Fruit fly (Drosophila melanogaster) whole organism, pupa: Measurements from ENCODE around the gene slou.
A peak's percentile ranks its signal among the peaks of the same experiment; 100 is the strongest.

Experiments
- CG10348 ChIP-seq: fragments of 200-800 bp; sonication (Bioruptor generic); IDR thresholded peaks from 2 replicates; pipeline ENCODE4 v1.3.6; 2022; ENCODE audit warnings: missing biosample characterization, missing genetic modification characterization
- CG12605 ChIP-seq: fragments of 200-800 bp; sonication (Bioruptor generic); IDR thresholded peaks from 2 replicates; pipeline ENCODE4 v1.3.6; 2022; ENCODE audit warnings: missing biosample characterization, missing genetic modification characterization
- CG13204 ChIP-seq: fragments of 200-800 bp; sonication (Bioruptor generic); optimal IDR thresholded peaks from 2 replicates; lab custom pipeline; 2018; ENCODE audit warnings: missing biosample characterization, mild to moderate bottlenecking, missing genetic modification characterization, moderate library complexity
- CG14655 ChIP-seq: fragments of 200-800 bp; sonication (Bioruptor generic); optimal IDR thresholded peaks from 3 replicates; lab custom pipeline; 2017; ENCODE audit warnings: mild to moderate bottlenecking, missing biosample characterization, missing genetic modification reagents, missing genetic modification characterization
- CG15710 ChIP-seq: fragments of 200-800 bp; sonication (Bioruptor generic); optimal IDR thresholded peaks from 2 replicates; lab custom pipeline; 2018; ENCODE audit warnings: missing biosample characterization, mild to moderate bottlenecking, missing genetic modification characterization, moderate library complexity
- CG17806 ChIP-seq: fragments of 200-800 bp; sonication (Bioruptor generic); optimal IDR thresholded peaks from 2 replicates; lab custom pipeline; 2018; ENCODE audit warnings: missing biosample characterization, mild to moderate bottlenecking, missing genetic modification characterization, moderate library complexity
- CG32121 ChIP-seq: fragments of 200-800 bp; sonication (Bioruptor generic); IDR thresholded peaks from 2 replicates; pipeline ENCODE4 v1.3.6; 2022; ENCODE audit warnings: missing biosample characterization, missing genetic modification characterization
- CG34367 ChIP-seq: fragments of 200-800 bp; sonication (Bioruptor generic); optimal IDR thresholded peaks from 2 replicates; lab custom pipeline; 2018; ENCODE audit warnings: missing biosample characterization, mild to moderate bottlenecking, missing genetic modification characterization
- CG4496 ChIP-seq: fragments of 200-800 bp; sonication (Bioruptor generic); IDR thresholded peaks from 3 replicates; pipeline ENCODE4 v1.3.6; 2022; ENCODE audit warnings: missing biosample characterization, missing genetic modification characterization
- CG8159 ChIP-seq: fragments of 200-800 bp; sonication (Bioruptor generic); optimal IDR thresholded peaks from 3 replicates; lab custom pipeline; 2018; ENCODE audit warnings: missing biosample characterization, mild to moderate bottlenecking, missing genetic modification characterization, moderate library complexity
- CG8301 ChIP-seq: fragments of 200-800 bp; sonication (Bioruptor generic); optimal IDR thresholded peaks from 2 replicates; lab custom pipeline; 2018; ENCODE audit warnings: missing biosample characterization, mild to moderate bottlenecking, missing genetic modification characterization
- CG9948 ChIP-seq: fragments of 200-800 bp; sonication (Bioruptor generic); optimal IDR thresholded peaks from 2 replicates; lab custom pipeline; 2018; ENCODE audit warnings: missing biosample characterization, mild to moderate bottlenecking, missing genetic modification characterization, moderate library complexity
- D1 ChIP-seq: fragments of 200-800 bp; sonication (Bioruptor generic); optimal IDR thresholded peaks from 2 replicates; lab custom pipeline; 2018; ENCODE audit warnings: missing biosample characterization, mild to moderate bottlenecking, missing genetic modification characterization, moderate library complexity
- EcR ChIP-seq: fragments of 200-800 bp; sonication (Bioruptor generic); optimal IDR thresholded peaks from 3 replicates; lab custom pipeline; 2019; ENCODE audit warnings: missing biosample characterization, missing genetic modification characterization, mild to moderate bottlenecking, moderate library complexity, missing genetic modification reagents
- Ets98B ChIP-seq: fragments of 200-800 bp; sonication (Bioruptor generic); IDR thresholded peaks from 2 replicates; pipeline ENCODE4 v1.3.6; 2022; ENCODE audit warnings: missing biosample characterization, missing genetic modification characterization
- Pif1A ChIP-seq: fragments of 200-800 bp; sonication (Bioruptor generic); optimal IDR thresholded peaks from 3 replicates; lab custom pipeline; 2016; ENCODE audit warnings: missing biosample characterization, missing genetic modification characterization
- Pif1B ChIP-seq: fragments of 200-800 bp; sonication (Bioruptor generic); optimal IDR thresholded peaks from 3 replicates; lab custom pipeline; 2016; ENCODE audit warnings: missing biosample characterization, missing genetic modification characterization
- Snoo ChIP-seq: fragments of 200-800 bp; sonication (Bioruptor generic); optimal IDR thresholded peaks from 3 replicates; lab custom pipeline; 2017; ENCODE audit warnings: missing biosample characterization, mild to moderate bottlenecking, missing genetic modification characterization, inconsistent platforms
- fd96Ca ChIP-seq: fragments of 200-800 bp; sonication (Bioruptor generic); IDR thresholded peaks from 3 replicates; pipeline ENCODE4 v1.3.6; 2022; ENCODE audit warnings: missing biosample characterization, missing genetic modification characterization
- gl ChIP-seq: fragments of 200-800 bp; sonication (Bioruptor generic); optimal IDR thresholded peaks from 2 replicates; lab custom pipeline; 2018; ENCODE audit warnings: missing biosample characterization, mild to moderate bottlenecking, missing genetic modification characterization
- rn ChIP-seq: fragments of 200-800 bp; sonication (Bioruptor generic); IDR thresholded peaks from 2 replicates; pipeline ENCODE4 v1.3.6; 2022; ENCODE audit warnings: missing biosample characterization, missing genetic modification characterization

Gene slou

dm6 chr3R:21557052-21557451, at the start of gene slou:
slou (minus strand) TSS chr3R:21557182.
- no peak for TF ChIP-seq Snoo (tag; lab: Kevin White, UChicago)
- no peak for TF ChIP-seq CG4496 (GFP tag; lab: Robert Waterston, UW)
- TF ChIP-seq rn (GFP tag; lab: Robert Waterston, UW): no peak
- TF ChIP-seq CG15710 (tag; lab: Kevin White, UChicago): no peak
- no peak for TF ChIP-seq CG10348 (GFP tag; lab: Robert Waterston, UW)
- no peak for TF ChIP-seq CG17806
- no peak for TF ChIP-seq CG8301 (tag; lab: Kevin White, UChicago)
- TF ChIP-seq CG12605 (GFP tag; lab: Robert Waterston, UW): no peak
- no peak for TF ChIP-seq CG13204 (GFP tag; lab: Kevin White, UChicago)
- TF ChIP-seq CG14655 (GFP tag; lab: Kevin White, UChicago): no peak
- no peak for TF ChIP-seq CG32121 (GFP tag; lab: Robert Waterston, UW)

- TF ChIP-seq rn (GFP tag; lab: Robert Waterston, UW) (no peak), gl (tag; lab: Kevin White, UChicago) (peak; percentile 16), Ets98B (GFP tag; lab: Robert Waterston, UW) (no peak), Pif1A (GFP tag; lab: Kevin White, UChicago) (no peak), CG34367 (tag; lab: Kevin White, UChicago) (no peak), CG8159 (peak; percentile 14), Pif1B (GFP tag; lab: Kevin White, UChicago) (no peak), CG4496 (GFP tag; lab: Robert Waterston, UW) (no peak), CG32121 (GFP tag; lab: Robert Waterston, UW) (no peak), CG12605 (GFP tag; lab: Robert Waterston, UW) (no peak), CG15710 (tag; lab: Kevin White, UChicago) (no peak), CG8301 (tag; lab: Kevin White, UChicago) (no peak), EcR (GFP tag; lab: Kevin White, UChicago) (peak; percentile 99), Snoo (tag; lab: Kevin White, UChicago) (peak; percentile 53), CG13204 (GFP tag; lab: Kevin White, UChicago) (peak; percentile 93), CG17806 (no peak), D1 (no peak), CG14655 (GFP tag; lab: Kevin White, UChicago) (peak; percentile 28), fd96Ca (GFP tag; lab: Robert Waterston, UW) (no peak), CG10348 (GFP tag; lab: Robert Waterston, UW) (no peak), CG9948 (no peak)
These were observed 49.5 kb upstream of the slou start for dm6 chr3R:21606221-21607099.

- peak; percentile 88 for TF ChIP-seq Pif1B (GFP tag; lab: Kevin White, UChicago)
- TF ChIP-seq CG10348 (GFP tag; lab: Robert Waterston, UW): no peak
- peak; percentile 88 for TF ChIP-seq Snoo (tag; lab: Kevin White, UChicago)
- TF ChIP-seq fd96Ca (GFP tag; lab: Robert Waterston, UW): no peak
- TF ChIP-seq CG8301 (tag; lab: Kevin White, UChicago): peak; percentile 81
- TF ChIP-seq CG9948: peak; percentile 71
- TF ChIP-seq CG17806: peak; percentile 80
- peak; percentile 99 for TF ChIP-seq gl (tag; lab: Kevin White, UChicago)
- peak; percentile 84 for TF ChIP-seq CG8159
- peak; percentile 98 for TF ChIP-seq CG13204 (GFP tag; lab: Kevin White, UChicago)
- peak; percentile 84 for TF ChIP-seq CG14655 (GFP tag; lab: Kevin White, UChicago)
- TF ChIP-seq D1: peak; percentile 1
- no peak for TF ChIP-seq CG12605 (GFP tag; lab: Robert Waterston, UW)
- no peak for TF ChIP-seq CG32121 (GFP tag; lab: Robert Waterston, UW)
- TF ChIP-seq Ets98B (GFP tag; lab: Robert Waterston, UW): no peak
- peak; percentile 91 for TF ChIP-seq CG15710 (tag; lab: Kevin White, UChicago)
- TF ChIP-seq CG34367 (tag; lab: Kevin White, UChicago): peak; percentile 90
- peak; percentile 88 for TF ChIP-seq Pif1A (GFP tag; lab: Kevin White, UChicago)
- peak; percentile 100 for TF ChIP-seq EcR (GFP tag; lab: Kevin White, UChicago)
- no peak for TF ChIP-seq CG4496 (GFP tag; lab: Robert Waterston, UW)
- TF ChIP-seq rn (GFP tag; lab: Robert Waterston, UW): no peak
These were observed 48.4 kb upstream of the slou start for dm6 chr3R:21605291-21605898.

- TF ChIP-seq CG13204 (GFP tag; lab: Kevin White, UChicago): peak; percentile 95
- no peak for TF ChIP-seq CG8301 (tag; lab: Kevin White, UChicago)
- TF ChIP-seq Snoo (tag; lab: Kevin White, UChicago): peak; percentile 20
- TF ChIP-seq fd96Ca (GFP tag; lab: Robert Waterston, UW): peak; percentile 51; the same call in 2 of the 3 replicates
- TF ChIP-seq, all 21 proteins: peak for 3
These were observed 47.6 kb upstream of the slou start for dm6 chr3R:21604564-21604963.

dm6 chr3R:21602688-21603031, 45.7 kb upstream of the slou start:
- TF ChIP-seq CG9948: no peak
- no peak for TF ChIP-seq CG12605 (GFP tag; lab: Robert Waterston, UW)
- no peak for TF ChIP-seq CG14655 (GFP tag; lab: Kevin White, UChicago)
- TF ChIP-seq Pif1B (GFP tag; lab: Kevin White, UChicago): no peak
- no peak for TF ChIP-seq gl (tag; lab: Kevin White, UChicago)
- no peak for TF ChIP-seq D1
- no peak for TF ChIP-seq CG4496 (GFP tag; lab: Robert Waterston, UW)
- no peak for TF ChIP-seq CG15710 (tag; lab: Kevin White, UChicago)
- TF ChIP-seq fd96Ca (GFP tag; lab: Robert Waterston, UW): no peak
- TF ChIP-seq CG32121 (GFP tag; lab: Robert Waterston, UW): no peak
- no peak for TF ChIP-seq CG13204 (GFP tag; lab: Kevin White, UChicago)
- no peak for TF ChIP-seq Snoo (tag; lab: Kevin White, UChicago)
- no peak for TF ChIP-seq CG8301 (tag; lab: Kevin White, UChicago)
- no peak for TF ChIP-seq CG8159
- no peak for TF ChIP-seq rn (GFP tag; lab: Robert Waterston, UW)
- no peak for TF ChIP-seq CG34367 (tag; lab: Kevin White, UChicago)
- no peak for TF ChIP-seq Pif1A (GFP tag; lab: Kevin White, UChicago)
